Fruit fly (Drosophila melanogaster) whole organism, embryonic: ENCODE data around the gene Tsen34.

Source experiments
- Asciz ChIP-seq: fragments of 200-800 bp; sonication (Bioruptor generic); optimal IDR thresholded peaks from 2 replicates; lab custom pipeline; 2017; ENCODE audit warnings: missing biosample characterization, mild to moderate bottlenecking, missing genetic modification characterization, missing genetic modification reagents
- Atf6 ChIP-seq: fragments of 200-800 bp; sonication (Bioruptor generic); IDR thresholded peaks from 2 replicates; pipeline ENCODE4 v1.3.6; 2022; ENCODE audit warnings: missing biosample characterization, missing genetic modification characterization
- Bdp1 ChIP-seq: fragments of 200-800 bp; sonication (Bioruptor generic); optimal IDR thresholded peaks from 3 replicates; lab custom pipeline; 2016; ENCODE audit warnings: missing biosample characterization, missing genetic modification characterization
- CG10959 ChIP-seq: fragments of 200-800 bp; sonication (Bioruptor generic); IDR thresholded peaks from 2 replicates; pipeline ENCODE4 v1.3.6; 2022; ENCODE audit warnings: missing biosample characterization, missing genetic modification characterization
- CG12071 ChIP-seq: fragments of 200-800 bp; sonication (Bioruptor generic); optimal IDR thresholded peaks from 3 replicates; lab custom pipeline; 2018; ENCODE audit warnings: missing biosample characterization, mild to moderate bottlenecking, missing genetic modification characterization
- CG12659 ChIP-seq: fragments of 200-800 bp; sonication (Bioruptor generic); optimal IDR thresholded peaks from 3 replicates; lab custom pipeline; 2017; ENCODE audit warnings: mild to moderate bottlenecking, missing biosample characterization, missing genetic modification reagents, missing genetic modification characterization
- CG12769 ChIP-seq: fragments of 200-800 bp; sonication (Bioruptor generic); optimal IDR thresholded peaks from 2 replicates; lab custom pipeline; 2019; ENCODE audit warnings: missing biosample characterization, mild to moderate bottlenecking, missing genetic modification characterization, moderate library complexity
- CG15601 ChIP-seq: fragments of 200-800 bp; sonication (Bioruptor generic); optimal IDR thresholded peaks from 3 replicates; lab custom pipeline; 2019; ENCODE audit warnings: missing biosample characterization, mild to moderate bottlenecking, missing genetic modification characterization, moderate library complexity
- CG17568 ChIP-seq: fragments of 200-800 bp; sonication (Bioruptor generic); optimal IDR thresholded peaks from 2 replicates; lab custom pipeline; 2018; ENCODE audit warnings: missing biosample characterization, mild to moderate bottlenecking, missing genetic modification characterization, moderate library complexity
- CG2678 ChIP-seq: fragments of 200-800 bp; sonication (Bioruptor generic); optimal IDR thresholded peaks from 3 replicates; lab custom pipeline; 2019; ENCODE audit warnings: missing biosample characterization, mild to moderate bottlenecking, missing genetic modification characterization, moderate library complexity
- CG2875 ChIP-seq: fragments of 200-800 bp; sonication (Bioruptor generic); optimal IDR thresholded peaks from 2 replicates; lab custom pipeline; 2017; ENCODE audit warnings: missing biosample characterization, mild to moderate bottlenecking, missing genetic modification characterization, missing genetic modification reagents
- CG30020 ChIP-seq: fragments of 200-800 bp; optimal IDR thresholded peaks from 2 replicates; lab custom pipeline; 2019; ENCODE audit warnings: missing biosample characterization, mild to moderate bottlenecking, missing genetic modification characterization, moderate library complexity
- CG30403 ChIP-seq: fragments of 200-800 bp; sonication (Bioruptor generic); optimal IDR thresholded peaks from 3 replicates; lab custom pipeline; 2016; ENCODE audit warnings: missing biosample characterization, missing genetic modification characterization
- CG34376 ChIP-seq: fragments of 200-800 bp; sonication (Bioruptor generic); optimal IDR thresholded peaks from 2 replicates; lab custom pipeline; 2018; ENCODE audit warnings: missing biosample characterization, mild to moderate bottlenecking, missing genetic modification characterization
- CG4360 ChIP-seq: fragments of 200-800 bp; sonication (Bioruptor generic); IDR thresholded peaks from 2 replicates; pipeline ENCODE4 v1.3.6; 2022; ENCODE audit warnings: missing biosample characterization, missing genetic modification characterization
- CG4404 ChIP-seq: fragments of 200-800 bp; sonication (Bioruptor generic); IDR thresholded peaks from 2 replicates; pipeline ENCODE4 v1.3.6; 2022; ENCODE audit warnings: missing biosample characterization, missing genetic modification characterization
- CG4707 ChIP-seq: fragments of 200-800 bp; sonication (Bioruptor generic); optimal IDR thresholded peaks from 2 replicates; lab custom pipeline; 2018; ENCODE audit warnings: missing biosample characterization, mild to moderate bottlenecking, missing genetic modification characterization, moderate library complexity
- CG5245 ChIP-seq: fragments of 200-800 bp; sonication (Bioruptor generic); optimal IDR thresholded peaks from 3 replicates; lab custom pipeline; 2016; ENCODE audit warnings: missing biosample characterization, missing genetic modification characterization
- CG6254 ChIP-seq: fragments of 200-800 bp; sonication (Bioruptor generic); optimal IDR thresholded peaks from 3 replicates; lab custom pipeline; 2017; ENCODE audit warnings: mild to moderate bottlenecking, missing biosample characterization, missing genetic modification reagents, missing genetic modification characterization
- CG6765 ChIP-seq: fragments of 200-800 bp; sonication (Bioruptor generic); optimal IDR thresholded peaks from 3 replicates; lab custom pipeline; 2017; ENCODE audit warnings: missing biosample characterization, mild to moderate bottlenecking, missing genetic modification characterization
- CG8290 ChIP-seq, 3 experiments: fragments of 200-800 bp; sonication (Bioruptor generic); optimal IDR thresholded peaks; 2 replicates each; lab custom pipeline; 2016 to 2019; ENCODE audit warnings: missing biosample characterization in 3 of 3, missing genetic modification characterization in 3 of 3, mild to moderate bottlenecking in 2 of 3, moderate library complexity in 1 of 3
- CG8359 ChIP-seq: fragments of 200-800 bp; sonication (Bioruptor generic); optimal IDR thresholded peaks from 2 replicates; lab custom pipeline; 2017; ENCODE audit warnings: missing biosample characterization, mild to moderate bottlenecking, missing genetic modification characterization, borderline replicate concordance
- CG8924 ChIP-seq: fragments of 200-800 bp; optimal IDR thresholded peaks from 3 replicates; lab custom pipeline; 2019; ENCODE audit warnings: missing biosample characterization, mild to moderate bottlenecking, missing genetic modification characterization, moderate library complexity
- CHES-1-like ChIP-seq: fragments of 200-800 bp; sonication (Bioruptor generic); optimal IDR thresholded peaks from 2 replicates; lab custom pipeline; 2016; ENCODE audit warnings: missing biosample characterization, missing genetic modification characterization
- CoRest ChIP-seq: fragments of 200-800 bp; sonication (Bioruptor generic); optimal IDR thresholded peaks from 3 replicates; lab custom pipeline; 2018; ENCODE audit warnings: missing biosample characterization, mild to moderate bottlenecking, missing genetic modification characterization, moderate library complexity
- CrebB ChIP-seq: fragments of 200-800 bp; sonication (Bioruptor generic); optimal IDR thresholded peaks from 3 replicates; lab custom pipeline; 2018; ENCODE audit warnings: missing biosample characterization, mild to moderate bottlenecking, missing genetic modification characterization
- Dref ChIP-seq: fragments of 200-800 bp; sonication (Bioruptor generic); IDR thresholded peaks from 2 replicates; pipeline ENCODE4 v1.3.6; 2022; ENCODE audit warnings: missing biosample characterization, missing genetic modification characterization
- HLH3B ChIP-seq: fragments of 200-800 bp; sonication (Bioruptor generic); IDR thresholded peaks from 2 replicates; pipeline ENCODE4 v1.3.6; 2022; ENCODE audit warnings: missing biosample characterization, missing genetic modification characterization
- HLHmδ ChIP-seq: fragments of 200-800 bp; sonication (Bioruptor generic); optimal IDR thresholded peaks from 2 replicates; lab custom pipeline; 2018; ENCODE audit warnings: missing biosample characterization, mild to moderate bottlenecking, missing genetic modification characterization, moderate library complexity
- Lhr ChIP-seq: fragments of 200-800 bp; sonication (Bioruptor generic); optimal IDR thresholded peaks from 3 replicates; lab custom pipeline; 2017; ENCODE audit warnings: mild to moderate bottlenecking, missing biosample characterization, missing genetic modification reagents, missing genetic modification characterization
- Med ChIP-seq: fragments of 200-800 bp; sonication (Bioruptor generic); peaks from one replicate; lab custom pipeline; 2016; ENCODE audit warnings: missing biosample characterization, missing genetic modification characterization, mild to moderate bottlenecking, inconsistent platforms, moderate library complexity
- Myb ChIP-seq: fragments of 200-800 bp; sonication (Bioruptor generic); optimal IDR thresholded peaks from 2 replicates; lab custom pipeline; 2016; ENCODE audit warnings: missing biosample characterization, missing genetic modification characterization
- NC2β ChIP-seq: fragments of 200-800 bp; sonication (Bioruptor generic); optimal IDR thresholded peaks from 2 replicates; lab custom pipeline; 2016; ENCODE audit warnings: missing biosample characterization, missing genetic modification characterization
- Oaz ChIP-seq: fragments of 200-800 bp; sonication (Bioruptor generic); IDR thresholded peaks from 2 replicates; pipeline ENCODE4 v1.3.6; 2022; ENCODE audit warnings: missing biosample characterization, missing genetic modification characterization
- Sox100B ChIP-seq: fragments of 200-800 bp; sonication (Bioruptor generic); optimal IDR thresholded peaks from 3 replicates; lab custom pipeline; 2018; ENCODE audit warnings: missing biosample characterization, mild to moderate bottlenecking, missing genetic modification characterization
- Trl ChIP-seq, 3 experiments: fragments of >200 bp in 2 of 3; fragments of 200-800 bp in 1 of 3; sonication (Bioruptor generic) in 1 of 3; optimal IDR thresholded peaks; 2 replicates in 1 of 3; 3 replicates in 2 of 3; lab custom pipeline; 2016 to 2017; ENCODE audit warnings: missing biosample characterization in 1 of 3, missing genetic modification characterization in 1 of 3
- YL-1 ChIP-seq: fragments of 200-800 bp; sonication (Bioruptor generic); optimal IDR thresholded peaks from 3 replicates; lab custom pipeline; 2017; ENCODE audit warnings: missing biosample characterization, mild to moderate bottlenecking, missing genetic modification characterization
- chinmo ChIP-seq: fragments of 200-800 bp; sonication (Bioruptor generic); IDR thresholded peaks from 4 replicates; pipeline ENCODE4 v1.3.6; 2022; ENCODE audit warnings: missing biosample characterization, missing genetic modification characterization; ENCODE audit not compliant: partially characterized antibody
- dysf ChIP-seq: fragments of 200-800 bp; sonication (Bioruptor generic); IDR thresholded peaks from 3 replicates; pipeline ENCODE4 v1.3.6; 2022; ENCODE audit warnings: missing biosample characterization, missing genetic modification characterization
- grau ChIP-seq: fragments of 200-800 bp; optimal IDR thresholded peaks from 3 replicates; lab custom pipeline; 2019; ENCODE audit warnings: missing biosample characterization, mild to moderate bottlenecking, missing genetic modification characterization, moderate library complexity
- gsb-n ChIP-seq: fragments of 200-800 bp; sonication (Bioruptor generic); optimal IDR thresholded peaks from 3 replicates; lab custom pipeline; 2018; ENCODE audit warnings: missing biosample characterization, mild to moderate bottlenecking, missing genetic modification characterization
- maf-S ChIP-seq: fragments of 200-800 bp; sonication (Bioruptor generic); optimal IDR thresholded peaks from 2 replicates; lab custom pipeline; 2016; ENCODE audit warnings: missing biosample characterization, missing genetic modification characterization
- nerfin-1 ChIP-seq: fragments of 200-800 bp; sonication (Bioruptor generic); optimal IDR thresholded peaks from 3 replicates; lab custom pipeline; 2019; ENCODE audit warnings: missing biosample characterization, mild to moderate bottlenecking, missing genetic modification characterization, moderate library complexity
- otp ChIP-seq: fragments of 200-800 bp; sonication (Bioruptor generic); IDR thresholded peaks from 3 replicates; pipeline ENCODE4, ENCODE4 v1.3.6; 2022; ENCODE audit warnings: missing biosample characterization, missing genetic modification characterization
- sima ChIP-seq: fragments of 200-800 bp; sonication (Bioruptor generic); optimal IDR thresholded peaks from 2 replicates; lab custom pipeline; 2016; ENCODE audit warnings: missing biosample characterization, missing genetic modification characterization
- tgo ChIP-seq: fragments of 200-800 bp; sonication (Bioruptor generic); IDR thresholded peaks from 3 replicates; pipeline ENCODE4 v1.3.6; 2022; ENCODE audit warnings: missing biosample characterization, missing genetic modification characterization
- unpg ChIP-seq: fragments of 200-800 bp; sonication (Bioruptor generic); optimal IDR thresholded peaks from 3 replicates; lab custom pipeline; 2018; ENCODE audit warnings: missing biosample characterization, mild to moderate bottlenecking, missing genetic modification characterization, moderate library complexity
- vnd ChIP-seq: fragments of 200-800 bp; sonication (Bioruptor generic); IDR thresholded peaks from 3 replicates; pipeline ENCODE4 v1.3.6; 2022; ENCODE audit warnings: missing biosample characterization, missing genetic modification characterization; ENCODE audit not compliant: partially characterized antibody
- z ChIP-seq: fragments of 200-800 bp; sonication (Bioruptor generic); IDR thresholded peaks from 3 replicates; pipeline ENCODE4 v1.3.6; 2022; ENCODE audit warnings: missing biosample characterization, missing genetic modification characterization

Gene Tsen34

DNA sequence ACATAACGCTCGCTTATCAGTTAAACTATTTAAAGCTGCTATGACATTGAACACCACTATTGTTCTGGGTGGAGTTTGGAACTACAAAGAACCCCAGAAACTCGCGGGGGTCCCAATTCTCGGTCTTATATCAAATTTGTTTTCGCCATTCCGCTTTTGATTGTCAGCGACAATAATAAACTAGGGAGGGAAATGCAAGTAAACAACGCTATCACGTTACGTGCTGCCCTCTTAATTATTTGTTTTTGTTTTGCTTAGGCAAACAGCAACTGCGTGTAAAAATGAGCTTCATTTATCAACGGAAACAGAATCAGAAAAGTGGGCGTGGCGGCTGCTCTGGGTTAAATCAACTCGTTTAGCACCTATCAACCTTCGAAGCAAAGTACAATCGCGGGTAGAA, 18.5 kb upstream of the Tsen34 start (continued):
- TF ChIP-seq Dref (GFP tag; lab: Robert Waterston, UW) (no peak), CG30403 (GFP tag; lab: Kevin White, UChicago) (no peak), grau (tag; lab: Kevin White, UChicago) (peak; percentile 0), unpg (GFP tag; lab: Kevin White, UChicago) (peak; percentile 23), CG8290 (GFP tag; optimal IDR thresholded peaks at IDR 0.05; lab: Kevin White, UChicago) (peak; percentile 21), CG8290 (tag; optimal IDR thresholded peaks at IDR 0.05; lab: Kevin White, UChicago) (peak; percentile 8 to 63), Asciz (GFP tag; lab: Kevin White, UChicago) (peak; percentile 29), sima (GFP tag; lab: Kevin White, UChicago) (peak; percentile 6), HLHmδ (GFP tag; lab: Kevin White, UChicago) (peak; percentile 49), HLH3B (GFP tag; lab: Robert Waterston, UW) (peak; percentile 59; the same call in 1 of the 2 replicates), Trl (optimal IDR thresholded peaks at IDR 0.05; lab: Kevin White, UChicago) (no peak), Trl (GFP tag; optimal IDR thresholded peaks at IDR 0.05; lab: Kevin White, UChicago) (peak; percentile 11), NC2β (GFP tag; lab: Kevin White, UChicago) (peak; percentile 5), z (0 out of 3 replicates have a peak, but pooled peaks have one; percentile 12), tgo (GFP tag; lab: Robert Waterston, UW) (no peak), dysf (GFP tag; lab: Robert Waterston, UW) (peak; percentile 28; the same call in 1 of the 3 replicates), YL-1 (GFP tag; lab: Kevin White, UChicago) (peak; percentile 1), Bdp1 (GFP tag; lab: Kevin White, UChicago) (peak; percentile 33), CG12071 (GFP tag; lab: Kevin White, UChicago) (peak; percentile 71), Sox100B (GFP tag; lab: Kevin White, UChicago) (peak; percentile 42), CG12659 (GFP tag; lab: Kevin White, UChicago) (peak; percentile 15), vnd (GFP tag; lab: Robert Waterston, UW) (no peak), CHES-1-like (GFP tag; lab: Kevin White, UChicago) (peak; percentile 20), CG30020 (tag; lab: Kevin White, UChicago) (no peak), CG12769 (tag; lab: Kevin White, UChicago) (peak; percentile 22), chinmo (GFP tag; lab: Robert Waterston, UW) (0 out of 4 replicates have a peak, but pooled peaks have one; percentile 17), CG4707 (GFP tag; lab: Kevin White, UChicago) (peak; percentile 42), CG10959 (GFP tag; lab: Robert Waterston, UW) (0 out of 2 replicates have a peak, but pooled peaks have one; percentile 9), CrebB (peak; percentile 70), otp (GFP tag; lab: Robert Waterston, UW) (0 out of 3 replicates have a peak, but pooled peaks have one; percentile 12), maf-S (GFP tag; lab: Kevin White, UChicago) (no peak), CG15601 (tag; lab: Kevin White, UChicago) (peak; percentile 66), Med (GFP tag; lab: Kevin White, UChicago) (peak; percentile 89), CG2875 (GFP tag; lab: Kevin White, UChicago) (peak; percentile 38), CoRest (tag; lab: Kevin White, UChicago) (peak; percentile 9), Lhr (peak; percentile 31), CG4404 (no peak), CG8924 (tag; lab: Kevin White, UChicago) (peak; percentile 4), CG34376 (GFP tag; lab: Kevin White, UChicago) (peak; percentile 44), CG4360 (GFP tag; lab: Robert Waterston, UW) (peak; percentile 56; the same call in 1 of the 2 replicates), CG8359 (GFP tag; lab: Kevin White, UChicago) (peak; percentile 54), Atf6 (GFP tag; lab: Robert Waterston, UW) (peak; percentile 44; the same call in 1 of the 2 replicates), Oaz (no peak), CG6765 (GFP tag; lab: Kevin White, UChicago) (peak; percentile 44), gsb-n (tag; lab: Kevin White, UChicago) (peak; percentile 24), CG2678 (tag; lab: Kevin White, UChicago) (peak; percentile 51), CG17568 (GFP tag; lab: Kevin White, UChicago) (peak; percentile 68), CG6254 (GFP tag; lab: Kevin White, UChicago) (peak; percentile 51), CG5245 (no peak), nerfin-1 (tag; lab: Kevin White, UChicago) (peak; percentile 24), Myb (GFP tag; lab: Kevin White, UChicago) (no peak)
